Worm (Caenorhabditis elegans) whole organism, dauer: Measurements from ENCODE around the gene srt-47.
"Not testable (repeated sequence)": the region's sequence is repeated elsewhere in the genome, so short reads cannot be mapped to it uniquely, and the experiment has no call there.

Experiments
- unc-62 ChIP-seq: sonication (generic microtip); optimal IDR thresholded peaks from 2 replicates; lab custom pipeline; 2017; ENCODE audit warnings: missing biosample characterization, missing genetic modification reagents, missing genetic modification characterization

The srt-47 gene

DNA sequence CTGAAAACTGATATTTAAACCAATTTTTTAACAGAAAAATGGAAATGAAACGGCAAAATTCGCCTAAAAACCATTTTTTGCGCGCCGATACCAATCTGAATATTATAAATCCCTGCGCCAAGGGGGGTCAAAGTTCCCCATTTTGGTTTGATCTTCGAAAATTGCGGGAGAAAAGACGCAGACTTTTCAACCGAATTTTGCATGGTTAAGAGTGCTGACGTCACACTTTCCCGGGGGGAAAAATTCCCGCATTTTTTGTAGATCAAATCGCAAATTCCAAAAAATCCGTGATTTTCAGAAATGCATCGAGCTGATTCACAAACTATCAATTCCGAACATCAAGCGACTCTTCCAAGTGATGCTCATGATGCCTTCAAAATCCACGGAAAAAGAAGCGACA, 23.6 kb downstream of the srt-47 start:
- TF ChIP-seq unc-62 (GFP tag; lab: Kevin White, UChicago) = no peak

- no peak for TF ChIP-seq unc-62 (GFP tag; lab: Kevin White, UChicago)
Measured at ce11 chrIV:15028891-15029290, 24.3 kb downstream of the srt-47 start, which contains the start of gene Y41E3.8. Y41E3.8 (minus strand) TSS chrIV:15028978.

- no peak for TF ChIP-seq unc-62 (GFP tag; lab: Kevin White, UChicago)
Measured at ce11 chrIV:15028386-15028785, 24.8 kb downstream of the srt-47 start.

- TF ChIP-seq unc-62 (GFP tag; lab: Kevin White, UChicago) = no peak
Measured at ce11 chrIV:15027884-15028283, 25.3 kb downstream of the srt-47 start.

DNA sequence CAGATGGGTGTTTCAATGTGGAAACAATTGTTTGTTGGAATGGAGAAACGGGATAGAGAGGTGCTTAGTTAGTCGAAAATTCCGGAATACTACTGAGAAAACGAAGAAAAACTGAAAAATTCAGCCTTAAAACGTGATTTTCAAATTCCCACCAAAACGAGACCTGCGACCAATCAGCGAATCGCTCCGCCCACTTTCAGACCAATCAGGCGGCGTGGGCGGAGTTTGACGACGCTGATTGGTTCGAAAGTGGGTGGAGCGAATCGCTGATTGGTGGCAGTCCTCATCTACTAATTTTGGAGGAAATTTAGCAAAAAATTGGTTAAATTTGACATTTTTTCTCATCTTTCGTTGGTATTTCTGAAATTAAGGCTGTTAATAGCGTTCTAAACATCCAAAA, 25.8 kb downstream of the srt-47 start:
- TF ChIP-seq unc-62 (GFP tag; lab: Kevin White, UChicago) = no peak

DNA sequence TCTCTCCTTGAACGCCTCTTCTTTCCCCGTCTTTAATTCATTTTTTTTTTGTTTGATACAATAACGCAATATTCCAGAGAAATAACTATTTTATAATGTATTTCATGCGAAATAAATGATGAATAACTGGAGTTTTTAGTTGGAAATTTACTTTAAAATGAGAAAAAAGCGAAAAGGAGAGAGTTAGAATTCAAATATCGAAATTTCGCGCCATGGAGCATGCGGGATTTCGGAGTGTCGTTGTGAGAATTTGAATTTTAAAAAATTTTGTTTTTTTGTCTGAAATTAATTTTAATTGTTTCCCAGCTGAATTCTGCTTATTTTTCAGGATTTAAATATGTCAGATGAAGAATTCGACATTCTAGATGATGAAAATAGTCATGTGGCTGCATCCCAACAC, 27.8 kb downstream of the srt-47 start, which contains the start of gene fcd-2:
Gene fcd-2 (plus strand): TSS at position 327 of the 400 bp plus-strand sequence.
- TF ChIP-seq unc-62 (GFP tag; lab: Kevin White, UChicago) = no peak

ce11 chrIV:15024426-15024825, 28.7 kb downstream of the srt-47 start:
- TF ChIP-seq unc-62 (GFP tag; lab: Kevin White, UChicago) = no peak

- TF ChIP-seq unc-62 (GFP tag; lab: Kevin White, UChicago) = no peak
Measured at ce11 chrIV:15020958-15021357, 32.2 kb downstream of the srt-47 start.

DNA sequence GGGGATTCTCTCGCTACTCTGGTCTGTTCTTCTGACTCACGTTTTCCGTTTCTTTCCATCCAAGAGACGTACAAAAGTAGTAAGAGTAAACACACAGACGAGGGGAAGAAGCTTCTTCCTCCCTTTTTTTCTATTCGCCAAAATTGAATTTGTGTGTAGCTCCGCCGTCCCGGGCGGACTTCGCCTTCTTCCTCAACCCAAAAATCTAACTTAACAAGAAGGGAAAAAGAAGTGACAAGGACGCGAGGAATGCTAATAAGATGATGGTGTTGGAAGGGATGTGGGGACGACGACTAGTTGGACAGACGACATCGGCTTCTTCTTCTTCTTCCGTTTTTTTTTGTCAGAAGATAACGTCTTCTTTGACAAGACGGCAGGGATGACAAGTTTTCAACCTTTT, 36.2 kb downstream of the srt-47 start:
- TF ChIP-seq unc-62 (GFP tag; lab: Kevin White, UChicago) = no peak

- TF ChIP-seq unc-62 (GFP tag; lab: Kevin White, UChicago) = no peak
Measured at ce11 chrIV:15013517-15014085, 39.6 kb downstream of the srt-47 start, which contains the start of gene Y41E3.7. Y41E3.7 (plus strand) TSS chrIV:15014035.

DNA sequence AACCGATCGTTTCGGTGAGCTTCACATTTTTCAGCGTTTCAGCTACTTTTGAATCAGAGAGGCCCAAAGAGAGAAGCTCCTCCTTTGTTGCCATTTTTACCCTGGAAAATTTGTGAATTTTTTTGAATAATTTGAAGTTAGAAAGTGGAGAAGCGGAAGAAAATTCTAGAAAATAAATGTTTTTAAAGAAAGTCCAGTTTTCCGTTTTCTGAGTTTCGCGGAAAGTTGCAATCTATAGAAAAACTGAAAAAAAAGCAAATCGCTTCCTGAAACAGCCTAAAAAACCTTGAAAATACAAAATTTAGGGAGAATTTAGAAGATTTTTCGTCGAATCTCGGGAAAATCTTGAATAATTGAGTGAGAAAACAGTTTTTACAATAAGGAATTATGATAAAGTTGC, 40.1 kb downstream of the srt-47 start, which contains the start of gene qars-1:
Gene qars-1 (minus strand): TSS at position 101 of the 400 bp plus-strand sequence.
- no peak for TF ChIP-seq unc-62 (GFP tag; lab: Kevin White, UChicago)

- TF ChIP-seq unc-62 (GFP tag; lab: Kevin White, UChicago) = no peak
Measured at ce11 chrIV:15012154-15012892, 40.8 kb downstream of the srt-47 start.

- TF ChIP-seq unc-62 (GFP tag; lab: Kevin White, UChicago) = no peak
Measured at ce11 chrIV:15011169-15011568, 42.0 kb downstream of the srt-47 start.

DNA sequence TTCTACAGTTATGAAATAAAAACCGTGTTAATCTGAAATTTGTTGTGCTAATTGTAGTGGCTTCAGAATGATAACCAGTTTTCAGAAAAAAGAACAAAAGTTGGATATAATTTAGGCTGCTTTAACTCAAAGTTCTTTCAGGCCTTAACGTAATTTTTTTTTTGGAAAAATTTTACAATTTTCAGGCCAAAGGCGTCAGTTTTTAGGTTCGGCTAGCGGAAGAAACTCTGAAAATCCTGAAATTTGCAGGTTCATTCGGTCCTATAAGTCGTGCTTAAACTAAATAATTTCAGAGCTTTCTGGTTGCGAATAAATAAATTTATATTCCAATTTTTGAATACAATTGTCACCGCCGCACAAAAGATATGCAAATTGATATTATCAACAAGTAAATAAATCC, 45.0 kb downstream of the srt-47 start:
- no peak for TF ChIP-seq unc-62 (GFP tag; lab: Kevin White, UChicago)

DNA sequence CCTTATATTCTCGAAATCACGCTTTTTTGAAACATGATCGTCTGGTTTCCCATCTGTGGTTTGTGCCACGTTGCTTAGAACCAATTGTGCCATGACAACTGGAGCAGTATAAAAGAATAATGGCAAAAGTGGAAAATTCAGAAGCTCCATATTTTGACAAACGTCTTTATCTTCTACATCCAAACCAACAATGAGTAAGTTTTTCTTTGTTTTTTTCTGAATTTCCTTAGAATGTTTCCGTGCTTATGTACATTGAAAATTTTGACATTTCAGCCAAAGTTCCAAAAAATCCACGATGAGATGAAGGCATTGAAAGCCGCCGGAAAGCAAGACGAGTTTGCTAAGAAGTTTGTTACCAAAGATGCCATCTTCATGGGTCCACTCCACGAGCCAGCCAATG, 46.7 kb downstream of the srt-47 start, which contains the start of gene Y41E3.6:
Gene Y41E3.6 (plus strand): TSS at position 301 of the 400 bp plus-strand sequence.
- not testable (repeated sequence) for TF ChIP-seq unc-62 (GFP tag; lab: Kevin White, UChicago)
